Worm (Caenorhabditis elegans) whole organism, L4 larva: ENCODE results near the gene ceh-1.

Experiments
- T20F7.1 ChIP-seq: fragments of 200-800 bp; sonication (Bioruptor generic); optimal IDR thresholded peaks from 2 replicates; lab custom pipeline; 2018; ENCODE audit warnings: mild to moderate bottlenecking, missing genetic modification characterization, missing compliant biosample characterization
- T26A8.4 ChIP-seq: fragments of 200-800 bp; sonication (Bioruptor generic); IDR thresholded peaks from 2 replicates; pipeline ENCODE4 v1.3.6; 2022; ENCODE audit warnings: missing genetic modification characterization, missing compliant biosample characterization
- Y75B8A.6 ChIP-seq: fragments of 200-800 bp; sonication (Bioruptor generic); IDR thresholded peaks from 2 replicates; pipeline ENCODE4 v1.3.6; 2022; ENCODE audit warnings: missing genetic modification reagents, missing genetic modification characterization, missing compliant biosample characterization
- lin-13 ChIP-seq: fragments of 150-350 bp; optimal IDR thresholded peaks from 2 replicates; lab custom pipeline; 2014; ENCODE audit warnings: missing biosample characterization, missing genetic modification reagents, missing genetic modification characterization
- lsy-2 ChIP-seq, 2 experiments: fragments of 150-350 bp in 1 of 2; sonication (generic microtip) in 1 of 2; optimal IDR thresholded peaks; 2 replicates each; lab custom pipeline; 2014 to 2017; ENCODE audit warnings: missing biosample characterization in 2 of 2, missing genetic modification characterization in 2 of 2
- mdl-1 ChIP-seq, 2 experiments: fragments of 150-350 bp in 1 of 2; sonication (generic microtip) in 1 of 2; optimal IDR thresholded peaks; 2 replicates each; lab custom pipeline; 2014 to 2017; ENCODE audit warnings: missing biosample characterization in 2 of 2, missing genetic modification characterization in 2 of 2
- nhr-237 ChIP-seq: sonication (generic microtip); optimal IDR thresholded peaks from 2 replicates; lab custom pipeline; 2017; ENCODE audit warnings: missing biosample characterization, missing genetic modification characterization
- nhr-77 ChIP-seq: fragments of 150-350 bp; optimal IDR thresholded peaks from 2 replicates; lab custom pipeline; 2014; ENCODE audit warnings: missing biosample characterization, missing genetic modification characterization
- pha-4 ChIP-seq, 2 experiments: fragments of 150-350 bp in 1 of 2; fragments of 200-800 bp in 1 of 2; sonication (Bioruptor generic) in 1 of 2; IDR thresholded peaks in 1 of 2; optimal IDR thresholded peaks in 1 of 2; 2 replicates each; pipeline versions ENCODE4 v1.3.6 to Lab custom; 2014 to 2022; ENCODE audit warnings: missing genetic modification characterization in 2 of 2, missing genetic modification reagents in 2 of 2, missing biosample characterization in 1 of 2, missing compliant biosample characterization in 1 of 2
- pqm-1 ChIP-seq: sonication (generic microtip); optimal IDR thresholded peaks from 2 replicates; lab custom pipeline; 2017; ENCODE audit warnings: missing biosample characterization, missing genetic modification characterization

ce11 chrX:4625080-4625479, 28.9 kb downstream of the ceh-1 start:
- TF ChIP-seq Y75B8A.6 (GFP tag; lab: Robert Waterston, UW) (no peak), T20F7.1 (GFP tag; lab: Kevin White, UChicago) (no peak), lin-13 (GFP tag; lab: Kevin White, UChicago) (no peak), T26A8.4 (GFP tag; lab: Robert Waterston, UW) (no peak), pha-4 (GFP tag; IDR thresholded peaks at IDR 0.05; lab: Robert Waterston, UW) (no peak), pha-4 (tag; optimal IDR thresholded peaks at IDR 0.05; lab: Kevin White, UChicago) (no peak), nhr-237 (tag; lab: Kevin White, UChicago) (no peak), nhr-77 (tag; lab: Kevin White, UChicago) (no peak), mdl-1 (tag; optimal IDR thresholded peaks at IDR 0.05; lab: Kevin White, UChicago) (no peak), lsy-2 (tag; optimal IDR thresholded peaks at IDR 0.05; lab: Kevin White, UChicago) (no peak), pqm-1 (tag; lab: Kevin White, UChicago) (no peak)
